Fruit fly (Drosophila melanogaster) whole organism, wandering third instar larva: Measurements from ENCODE around the gene CG32099.

ENCODE experiments used
- Abd-B ChIP-seq: fragments of >200 bp; optimal IDR thresholded peaks from 2 replicates; lab custom pipeline; 2017; ENCODE audit warnings: missing biosample characterization, missing genetic modification characterization
- CG32264 ChIP-seq: fragments of 200-800 bp; sonication (Bioruptor generic); optimal IDR thresholded peaks from 2 replicates; lab custom pipeline; 2016; ENCODE audit warnings: missing biosample characterization, missing genetic modification characterization
- CG9705 ChIP-seq: fragments of 200-800 bp; sonication (Bioruptor generic); optimal IDR thresholded peaks from 2 replicates; lab custom pipeline; 2018; ENCODE audit warnings: missing biosample characterization, mild to moderate bottlenecking, missing genetic modification characterization
- CrebA ChIP-seq: fragments of 200-800 bp; sonication (Bioruptor generic); optimal IDR thresholded peaks from 2 replicates; lab custom pipeline; 2016; ENCODE audit warnings: missing biosample characterization, mild to moderate bottlenecking, missing genetic modification characterization, borderline replicate concordance
- Dfd ChIP-seq: fragments of >200 bp; optimal IDR thresholded peaks from 2 replicates; lab custom pipeline; 2017; ENCODE audit warnings: missing biosample characterization, missing genetic modification characterization
- Dif ChIP-seq: fragments of 200-275, 200-300 bp; sonication (Bioruptor generic); optimal IDR thresholded peaks from 2 replicates; lab custom pipeline; 2018; ENCODE audit warnings: missing biosample characterization, missing genetic modification characterization; ENCODE audit not compliant: partially characterized antibody
- GATAd ChIP-seq: sonication (Bioruptor generic); optimal IDR thresholded peaks from 2 replicates; lab custom pipeline; 2016; ENCODE audit warnings: missing biosample characterization, missing genetic modification characterization
- HLH106 ChIP-seq: fragments of 200-800 bp; optimal IDR thresholded peaks from 3 replicates; lab custom pipeline; 2019; ENCODE audit warnings: missing biosample characterization, mild to moderate bottlenecking, missing genetic modification characterization, moderate library complexity
- Hnf4 ChIP-seq: fragments of 200-800 bp; sonication (Bioruptor generic); optimal IDR thresholded peaks from 2 replicates; lab custom pipeline; 2016; ENCODE audit warnings: missing biosample characterization, mild to moderate bottlenecking, missing genetic modification characterization
- Hr78 ChIP-seq: fragments of >200 bp; optimal IDR thresholded peaks from 2 replicates; lab custom pipeline; 2017; ENCODE audit warnings: missing biosample characterization, missing genetic modification characterization
- Hr83 ChIP-seq: fragments of 200-300 bp; sonication (Bioruptor generic); optimal IDR thresholded peaks from 2 replicates; lab custom pipeline; 2016; ENCODE audit warnings: missing biosample characterization, mild to moderate bottlenecking, missing genetic modification characterization, moderate library complexity; ENCODE audit not compliant: poor library complexity, severe bottlenecking
- Jra ChIP-seq: sonication (Bioruptor generic); optimal IDR thresholded peaks from 2 replicates; lab custom pipeline; 2016; ENCODE audit warnings: missing biosample characterization, missing genetic modification characterization
- Mio ChIP-seq: sonication (Bioruptor generic); optimal IDR thresholded peaks from 2 replicates; lab custom pipeline; 2016; ENCODE audit warnings: missing biosample characterization, missing genetic modification characterization
- Myc ChIP-seq: fragments of >200 bp; optimal IDR thresholded peaks from 2 replicates; lab custom pipeline; 2017
- N ChIP-seq: fragments of >200 bp; optimal IDR thresholded peaks from 2 replicates; lab custom pipeline; 2018; ENCODE audit warnings: missing biosample characterization, missing external identifiers, missing genetic modification characterization
- OdsH ChIP-seq: fragments of 200-800 bp; sonication (Bioruptor generic); optimal IDR thresholded peaks from 2 replicates; lab custom pipeline; 2016; ENCODE audit warnings: missing biosample characterization, mild to moderate bottlenecking, missing genetic modification characterization
- Rel ChIP-seq, 2 experiments: fragments of 200-800 bp; sonication (Bioruptor generic) in 1 of 2; optimal IDR thresholded peaks; 2 replicates in 1 of 2; 3 replicates in 1 of 2; lab custom pipeline; 2016 to 2019; ENCODE audit warnings: mild to moderate bottlenecking in 2 of 2, missing biosample characterization in 2 of 2, missing genetic modification characterization in 2 of 2, moderate library complexity in 1 of 2
- Sp1 ChIP-seq: fragments of 200-800 bp; sonication (Bioruptor generic); optimal IDR thresholded peaks from 3 replicates; lab custom pipeline; 2019; ENCODE audit warnings: missing biosample characterization, mild to moderate bottlenecking, missing genetic modification characterization, moderate library complexity
- Vsx2 ChIP-seq: fragments of 200-300, 225-300 bp; sonication (Bioruptor generic); optimal IDR thresholded peaks from 2 replicates; lab custom pipeline; 2018; ENCODE audit warnings: missing biosample characterization, missing genetic modification characterization; ENCODE audit not compliant: partially characterized antibody
- br ChIP-seq: fragments of 200-800 bp; sonication (Bioruptor generic); optimal IDR thresholded peaks from 2 replicates; lab custom pipeline; 2016; ENCODE audit warnings: missing biosample characterization, missing genetic modification characterization
- brk ChIP-seq: fragments of 200-800 bp; sonication (Bioruptor generic); optimal IDR thresholded peaks from 2 replicates; lab custom pipeline; 2016; ENCODE audit warnings: missing biosample characterization, mild to moderate bottlenecking, missing genetic modification characterization
- dl ChIP-seq, 2 experiments: fragments of 175-275, 200-275 bp in 1 of 2; fragments of 200-275 bp in 1 of 2; sonication (Bioruptor generic); optimal IDR thresholded peaks; lab custom pipeline; 2018; ENCODE audit warnings: mild to moderate bottlenecking in 2 of 2, missing biosample characterization in 2 of 2, missing genetic modification characterization in 2 of 2, moderate library complexity in 2 of 2; ENCODE audit not compliant: partially characterized antibody in 2 of 2, insufficient read depth in 1 of 2
- dmrt93B ChIP-seq: fragments of 200-800 bp; sonication (Bioruptor generic); optimal IDR thresholded peaks from 2 replicates; lab custom pipeline; 2018; ENCODE audit warnings: missing biosample characterization, mild to moderate bottlenecking, missing genetic modification characterization
- dsf ChIP-seq: sonication (Bioruptor generic); optimal IDR thresholded peaks from 2 replicates; lab custom pipeline; 2016; ENCODE audit warnings: missing biosample characterization, missing genetic modification characterization, borderline replicate concordance
- ey ChIP-seq: fragments of 200-800 bp; sonication (Bioruptor generic); optimal IDR thresholded peaks from 2 replicates; lab custom pipeline; 2016; ENCODE audit warnings: missing biosample characterization, missing genetic modification characterization
- foxo ChIP-seq, 2 experiments: fragments of 200-800 bp; sonication (Bioruptor generic); optimal IDR thresholded peaks; 2 replicates in 1 of 2; 3 replicates in 1 of 2; lab custom pipeline; 2016 to 2017; ENCODE audit warnings: missing biosample characterization in 2 of 2, missing genetic modification characterization in 2 of 2
- fru ChIP-seq: fragments of 200-800 bp; sonication (Bioruptor generic); optimal IDR thresholded peaks from 3 replicates; lab custom pipeline; 2016; ENCODE audit warnings: missing biosample characterization, mild to moderate bottlenecking, missing genetic modification characterization
- h ChIP-seq: fragments of 200-800 bp; sonication (Bioruptor generic); optimal IDR thresholded peaks from 3 replicates; lab custom pipeline; 2016; ENCODE audit warnings: missing biosample characterization, mild to moderate bottlenecking, missing genetic modification characterization
- jim ChIP-seq: fragments of 175-275, 200-325 bp; sonication (Bioruptor generic); optimal IDR thresholded peaks from 2 replicates; lab custom pipeline; 2016; ENCODE audit warnings: missing biosample characterization, mild to moderate bottlenecking, missing genetic modification characterization
- lola ChIP-seq: fragments of >200 bp; optimal IDR thresholded peaks from 2 replicates; lab custom pipeline; 2017; ENCODE audit warnings: missing biosample characterization, missing genetic modification characterization
- pan ChIP-seq: fragments of >200 bp; optimal IDR thresholded peaks from 2 replicates; lab custom pipeline; 2017
- psq ChIP-seq: fragments of 200-800 bp; sonication (Bioruptor generic); optimal IDR thresholded peaks from 3 replicates; lab custom pipeline; 2017; ENCODE audit warnings: missing biosample characterization, mild to moderate bottlenecking, missing genetic modification characterization, moderate library complexity
- rgr ChIP-seq: fragments of 200-800 bp; sonication (Bioruptor generic); optimal IDR thresholded peaks from 3 replicates; lab custom pipeline; 2016; ENCODE audit warnings: missing biosample characterization, mild to moderate bottlenecking, missing genetic modification characterization
- sage ChIP-seq: fragments of 200-800 bp; sonication (Bioruptor generic); optimal IDR thresholded peaks from 2 replicates; lab custom pipeline; 2016; ENCODE audit warnings: missing biosample characterization, mild to moderate bottlenecking, missing genetic modification characterization
- sv ChIP-seq: fragments of 200-800 bp; sonication (Bioruptor generic); optimal IDR thresholded peaks from 3 replicates; lab custom pipeline; 2016; ENCODE audit warnings: missing biosample characterization, missing genetic modification characterization
- tai ChIP-seq: sonication (Bioruptor generic); optimal IDR thresholded peaks from 2 replicates; lab custom pipeline; 2016; ENCODE audit warnings: missing biosample characterization, missing genetic modification characterization
- usp ChIP-seq: fragments of >200 bp; optimal IDR thresholded peaks from 2 replicates; lab custom pipeline; 2017; ENCODE audit warnings: missing biosample characterization, missing genetic modification characterization
- woc ChIP-seq: sonication (Bioruptor generic); optimal IDR thresholded peaks from 2 replicates; lab custom pipeline; 2016; ENCODE audit warnings: missing biosample characterization, mild to moderate bottlenecking, missing genetic modification characterization

The CG32099 gene

DNA sequence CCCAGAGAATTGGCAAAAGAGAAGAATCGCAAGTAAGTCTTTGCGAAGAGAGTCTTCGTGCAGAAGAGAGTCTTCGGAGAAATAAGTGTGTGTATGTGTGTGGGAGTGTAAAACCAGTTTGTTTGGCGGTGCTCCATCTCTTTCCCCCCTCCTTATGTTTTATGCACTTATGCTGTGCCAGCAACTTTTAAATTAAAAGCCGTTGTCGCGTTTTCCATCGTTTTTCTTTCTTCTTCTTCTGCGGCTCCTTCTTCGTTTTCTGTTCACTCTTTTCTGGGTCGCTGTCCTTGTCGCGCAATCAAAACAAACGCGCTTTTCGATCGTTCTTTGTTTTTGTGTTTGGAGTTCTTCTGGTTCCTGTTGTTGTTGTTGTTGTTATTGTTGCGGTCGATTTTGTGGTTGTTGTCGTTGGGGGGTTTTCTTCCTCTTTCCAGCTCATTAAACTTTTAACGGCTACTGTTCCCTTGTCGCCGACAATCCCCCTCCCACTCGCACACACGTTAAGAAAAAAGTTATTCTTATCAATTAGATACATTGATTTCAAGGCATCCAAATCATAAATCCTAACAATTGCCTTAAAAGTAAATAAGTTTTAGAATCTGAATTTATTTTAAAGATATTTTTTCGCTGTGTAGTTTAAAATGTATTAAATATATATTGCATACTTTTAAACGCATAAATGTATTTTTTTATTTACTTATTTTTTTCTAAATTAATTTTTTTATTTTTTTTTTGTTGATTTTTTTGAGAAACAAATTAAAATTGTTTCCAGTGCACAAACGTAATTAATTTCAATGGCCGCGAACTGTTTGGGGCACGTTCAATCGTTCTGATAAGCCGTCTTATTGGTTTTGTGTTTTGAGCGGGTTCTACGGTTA lies 37.8 kb upstream of the CG32099 start:
- TF ChIP-seq psq (GFP tag; lab: Kevin White, UChicago): peak; percentile 99
- TF ChIP-seq N (GFP tag; lab: Kevin White, UChicago): no peak
- TF ChIP-seq brk (GFP tag; lab: Kevin White, UChicago): no peak
- peak; percentile 93 for TF ChIP-seq Sp1
- no peak for TF ChIP-seq Myc (lab: Kevin White, UChicago)
- TF ChIP-seq GATAd (GFP tag; lab: Kevin White, UChicago): no peak
- TF ChIP-seq Rel (GFP tag; optimal IDR thresholded peaks at IDR 0.05; lab: Kevin White, UChicago): no peak
- peak; percentile 80 for TF ChIP-seq Rel (tag; optimal IDR thresholded peaks at IDR 0.05; lab: Kevin White, UChicago)
- TF ChIP-seq jim (GFP tag; lab: Kevin White, UChicago): no peak
- TF ChIP-seq Hr83 (GFP tag; lab: Kevin White, UChicago): no peak
- TF ChIP-seq CrebA (GFP tag; lab: Kevin White, UChicago): no peak
- no peak for TF ChIP-seq Abd-B (GFP tag; lab: Kevin White, UChicago)
- peak; percentile 57 for TF ChIP-seq Hnf4
- TF ChIP-seq Hr78 (GFP tag; lab: Kevin White, UChicago): no peak
- peak; percentile 75 for TF ChIP-seq rgr (GFP tag; lab: Kevin White, UChicago)
- TF ChIP-seq Dfd (GFP tag; lab: Kevin White, UChicago): no peak
- TF ChIP-seq h (GFP tag; lab: Kevin White, UChicago): peak; percentile 68
- TF ChIP-seq Jra: no peak
- no peak for TF ChIP-seq usp
- peak; percentile 67 for TF ChIP-seq fru (GFP tag; lab: Kevin White, UChicago)
- peak; percentile 36 for TF ChIP-seq sv (GFP tag; lab: Kevin White, UChicago)
- TF ChIP-seq Dif: peak; percentile 48
- TF ChIP-seq CG9705: peak; percentile 20
- TF ChIP-seq lola: no peak
- TF ChIP-seq dl (GFP tag; optimal IDR thresholded peaks at IDR 0.05; lab: Kevin White, UChicago; ENCODE audit: insufficient read depth in 1 of 2, partially characterized antibody in 2 of 2): peak; percentile 18 to 43
- no peak for TF ChIP-seq tai (GFP tag; lab: Kevin White, UChicago)
- no peak for TF ChIP-seq Mio (GFP tag; lab: Kevin White, UChicago)
- TF ChIP-seq ey (GFP tag; lab: Kevin White, UChicago): peak; percentile 41
- TF ChIP-seq foxo (GFP tag; optimal IDR thresholded peaks at IDR 0.05; lab: Kevin White, UChicago): peak in 1 of 2 experiments; percentile 76
- no peak for TF ChIP-seq sage (GFP tag; lab: Kevin White, UChicago)
- TF ChIP-seq CG32264 (GFP tag; lab: Kevin White, UChicago): no peak
- TF ChIP-seq Vsx2 (GFP tag; lab: Kevin White, UChicago): peak; percentile 75
- peak; percentile 2 for TF ChIP-seq woc (GFP tag; lab: Kevin White, UChicago)
- peak; percentile 78 for TF ChIP-seq OdsH
- peak; percentile 62 for TF ChIP-seq dmrt93B
- peak; percentile 88 for TF ChIP-seq HLH106 (tag; lab: Kevin White, UChicago)
- peak; percentile 56 for TF ChIP-seq br (GFP tag; lab: Kevin White, UChicago)
- peak; percentile 18 for TF ChIP-seq dsf
- no peak for TF ChIP-seq pan

DNA sequence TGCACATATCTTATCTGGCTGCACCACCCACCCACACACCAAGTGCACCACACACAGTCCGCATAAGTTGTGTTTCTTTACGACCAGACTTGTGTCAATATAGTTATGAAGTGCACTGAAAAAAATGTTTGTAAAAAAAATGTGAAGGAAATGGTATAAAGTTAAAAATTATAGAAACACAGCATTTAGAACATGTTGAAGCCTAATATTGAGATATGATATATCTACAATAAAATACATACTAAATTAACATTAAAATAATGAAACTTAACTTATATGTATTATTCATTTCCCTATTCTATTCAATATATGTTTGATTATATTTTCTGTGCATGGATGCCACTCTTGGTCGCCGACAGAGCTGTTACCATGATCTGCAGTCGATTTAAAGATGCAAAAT lies 36.1 kb upstream of the CG32099 start:
- TF ChIP-seq CrebA (GFP tag; lab: Kevin White, UChicago) (no peak), dl (GFP tag; optimal IDR thresholded peaks at IDR 0.05; lab: Kevin White, UChicago; ENCODE audit: insufficient read depth in 1 of 2, partially characterized antibody in 2 of 2) (no peak), br (GFP tag; lab: Kevin White, UChicago) (no peak), N (GFP tag; lab: Kevin White, UChicago) (no peak), lola (no peak), sv (GFP tag; lab: Kevin White, UChicago) (no peak), usp (no peak), Abd-B (GFP tag; lab: Kevin White, UChicago) (no peak), sage (GFP tag; lab: Kevin White, UChicago) (no peak), Hr78 (GFP tag; lab: Kevin White, UChicago) (no peak), Sp1 (no peak), Dif (no peak), CG32264 (GFP tag; lab: Kevin White, UChicago) (no peak), Mio (GFP tag; lab: Kevin White, UChicago) (no peak), Rel (GFP tag; optimal IDR thresholded peaks at IDR 0.05; lab: Kevin White, UChicago) (no peak), Rel (tag; optimal IDR thresholded peaks at IDR 0.05; lab: Kevin White, UChicago) (no peak), dsf (no peak), GATAd (GFP tag; lab: Kevin White, UChicago) (no peak), CG9705 (no peak)
